Worm (Caenorhabditis elegans): ENCODE data around the gene ilys-3.

The ilys-3 gene

ce11 chrIV:2497615-2498183 is 33.4 kb downstream of the ilys-3 start, which contains the start of gene Y69A2AR.16 (continued):
- TF ChIP-seq sdz-38 (tag; optimal IDR thresholded peaks at IDR 0.05) (no peak), hrde-1 (tag; optimal IDR thresholded peaks at IDR 0.05; ENCODE audit: borderline replicate concordance) (peak; percentile 43), F49E8.2 (tag; optimal IDR thresholded peaks at IDR 0.05; ENCODE audit: insufficient read depth) (no peak), sea-2 (GFP tag; IDR thresholded peaks at IDR 0.05) (no peak), ekl-4 (GFP tag; IDR thresholded peaks at IDR 0.05) (no peak), ceh-91 (GFP tag; IDR thresholded peaks at IDR 0.05) (no peak), C06A6.2 (GFP tag; conservative IDR thresholded peaks at IDR 0.05) (no peak), F57C9.4 (tag; optimal IDR thresholded peaks at IDR 0.05) (no peak), egrh-3 (GFP tag; IDR thresholded peaks at IDR 0.05) (no peak), Y95B8A.8 (GFP tag; IDR thresholded peaks at IDR 0.05) (no peak), pbrm-1 (GFP tag; IDR thresholded peaks at IDR 0.05) (peak; percentile 12; the same call in 1 of the 2 replicates), F57A8.1 (GFP tag; optimal IDR thresholded peaks at IDR 0.05) (no peak), chd-7 (tag; optimal IDR thresholded peaks at IDR 0.05) (no peak), B0336.3 (GFP tag; IDR thresholded peaks at IDR 0.05) (no peak), ceh-27 (GFP tag; optimal IDR thresholded peaks at IDR 0.05) (no peak), attf-6 (GFP tag; IDR thresholded peaks at IDR 0.05) (no peak), nfyb-1 (GFP tag; IDR thresholded peaks at IDR 0.05) (no peak; the same call in 1 of the 2 replicates), dox-1 (GFP tag; IDR thresholded peaks at IDR 0.05) (no peak), F10E7.11 (tag; optimal IDR thresholded peaks at IDR 0.05) (peak; percentile 14), ets-4 (GFP tag; optimal IDR thresholded peaks at IDR 0.05) (no peak), F39B2.1 (GFP tag; IDR thresholded peaks at IDR 0.05) (no peak), hmg-1.2 (GFP tag; IDR thresholded peaks at IDR 0.05) (no peak), snpc-1.3 (tag; optimal IDR thresholded peaks at IDR 0.05; ENCODE audit: insufficient read depth) (no peak), aptf-2 (GFP tag; conservative IDR thresholded peaks at IDR 0.05) (no peak), T26A5.8 (tag; optimal IDR thresholded peaks at IDR 0.05) (no peak), lag-1 (GFP tag; IDR thresholded peaks at IDR 0.05) (no peak), let-526 (GFP tag; IDR thresholded peaks at IDR 0.05) (no peak), nhr-80 (tag; optimal IDR thresholded peaks at IDR 0.05) (no peak), K11D2.4 (GFP tag; IDR thresholded peaks at IDR 0.05) (no peak), ZK185.1 (tag; optimal IDR thresholded peaks at IDR 0.05; ENCODE audit: poor library complexity, severe bottlenecking) (no peak), zim-3 (tag; optimal IDR thresholded peaks at IDR 0.05) (no peak), Y53F4B.3 (GFP tag; IDR thresholded peaks at IDR 0.05) (no peak)

ce11 chrIV:2502609-2503008 is 38.4 kb downstream of the ilys-3 start:
- TF ChIP-seq madf-6 (GFP tag; IDR thresholded peaks at IDR 0.05) (peak; percentile 45; the same call in 1 of the 2 replicates), hsf-1 (GFP tag; IDR thresholded peaks at IDR 0.05) (peak; percentile 71)

ce11 chrIV:2507824-2508223 is 43.6 kb downstream of the ilys-3 start, which contains the start of gene Y69A2AR.22:
Gene Y69A2AR.22 (minus strand): TSS chrIV:2507924.
- no peak for TF ChIP-seq ets-4 (GFP tag; optimal IDR thresholded peaks at IDR 0.05)
- no peak for TF ChIP-seq F57A8.1 (GFP tag; optimal IDR thresholded peaks at IDR 0.05)
- no peak for TF ChIP-seq aptf-3 (GFP tag; IDR thresholded peaks at IDR 0.05)
- TF ChIP-seq nhr-179 (tag; optimal IDR thresholded peaks at IDR 0.05) = no peak
- TF ChIP-seq nhr-80 (tag; optimal IDR thresholded peaks at IDR 0.05) = no peak
- no peak for TF ChIP-seq B0035.1 (tag; optimal IDR thresholded peaks at IDR 0.05)
- no peak for TF ChIP-seq Y95B8A.8 (GFP tag; IDR thresholded peaks at IDR 0.05)

Data from whole organism, young adult.